Worm (Caenorhabditis elegans) whole organism, L4 larva: Measurements from ENCODE around the gene Y45F3A.5.

Experiments used
- madf-9 ChIP-seq: fragments of 200-800 bp; sonication (Bioruptor generic); conservative IDR thresholded peaks from 2 replicates; pipeline ENCODE4 v1.3.6; 2022; ENCODE audit warnings: missing genetic modification reagents, missing genetic modification characterization, missing compliant biosample characterization
- rbr-2 ChIP-seq: sonication (generic microtip); optimal IDR thresholded peaks from 2 replicates; lab custom pipeline; 2016; ENCODE audit warnings: missing genotype, missing genetic modification characterization, missing compliant biosample characterization
- snpc-4 ChIP-seq: fragments of 150-350 bp; optimal IDR thresholded peaks from 2 replicates; lab custom pipeline; 2014; ENCODE audit warnings: missing biosample characterization, missing genetic modification characterization

DNA sequence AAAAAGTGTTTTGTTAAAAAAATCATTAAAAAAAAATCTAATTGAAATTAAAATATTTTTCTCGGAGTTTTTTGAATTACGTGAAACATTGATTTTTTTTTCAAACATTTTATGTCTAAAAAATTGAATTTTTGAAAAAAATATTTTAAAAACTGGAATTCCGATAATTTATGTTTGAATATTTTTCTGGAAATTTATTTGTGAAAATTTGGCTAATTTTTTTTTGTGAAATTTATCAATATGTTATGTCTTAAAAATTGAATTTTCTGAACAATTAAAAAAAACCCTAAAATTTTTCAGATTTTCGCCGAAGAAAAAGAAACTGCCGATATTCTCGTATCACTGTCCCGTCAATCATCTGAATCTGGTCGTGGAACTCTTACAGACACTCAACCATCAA, 26.2 kb upstream of the Y45F3A.5 start, which contains the start of gene Y39A1A.24:
- TF ChIP-seq madf-9 (GFP tag; lab: Robert Waterston, UW) (no peak), rbr-2 (tag; lab: Kevin White, UChicago) (no peak), snpc-4 (tag; lab: Kevin White, UChicago) (no peak)
